Worm (Caenorhabditis elegans) whole organism, early embryonic: ENCODE measurements around the gene slcr-46.3.

ENCODE experiments used
- aly-1 ChIP-seq: sonication (generic microtip); optimal IDR thresholded peaks from 2 replicates; lab custom pipeline; 2016; ENCODE audit warnings: missing genetic modification characterization, missing compliant biosample characterization
- ama-1 ChIP-seq: fragments of 150-350 bp; optimal IDR thresholded peaks from 2 replicates; lab custom pipeline; 2014
- ceh-13 ChIP-seq: fragments of 200-800 bp; sonication (Bioruptor generic); optimal IDR thresholded peaks from 2 replicates; lab custom pipeline; 2018; ENCODE audit warnings: mild to moderate bottlenecking, missing genetic modification characterization, missing compliant biosample characterization
- flt-1 ChIP-seq: fragments of 200-800 bp; sonication (Bioruptor generic); IDR thresholded peaks from 2 replicates; pipeline ENCODE4 v1.3.6; 2022; ENCODE audit warnings: missing genetic modification characterization, missing compliant biosample characterization
- hnd-1 ChIP-seq: sonication (generic microtip); optimal IDR thresholded peaks from 2 replicates; lab custom pipeline; 2016; ENCODE audit warnings: missing genetic modification characterization, missing compliant biosample characterization
- tbx-11 ChIP-seq: fragments of 200-800 bp; sonication (Bioruptor generic); IDR thresholded peaks from 2 replicates; pipeline ENCODE4 v1.3.6; 2022; ENCODE audit warnings: missing genetic modification characterization, missing compliant biosample characterization
- tra-4 ChIP-seq: sonication (generic microtip); optimal IDR thresholded peaks from 2 replicates; lab custom pipeline; 2017; ENCODE audit warnings: missing genetic modification characterization, missing compliant biosample characterization

ce11 chrV:9757884-9758283 is 34.0 kb upstream of the slcr-46.3 start, which contains the start of gene F58E6.11:
- TF ChIP-seq ama-1 (lab: Kevin White, UChicago): no peak
- TF ChIP-seq ceh-13: no peak
- TF ChIP-seq hnd-1 (tag; lab: Kevin White, UChicago): no peak
- no peak for TF ChIP-seq tra-4 (tag; lab: Kevin White, UChicago)
- no peak for TF ChIP-seq flt-1 (GFP tag; lab: Robert Waterston, UW)
- TF ChIP-seq aly-1 (tag; lab: Kevin White, UChicago): no peak
- TF ChIP-seq tbx-11 (GFP tag; lab: Robert Waterston, UW): no peak
